1 fruit fly cellular context compared by ENCODE assay signal in genomic region chrX:2298708-2299370, dm6.
A peak's percentile ranks its signal among the peaks of the same experiment; 100 is the strongest.
TF ChIP-seq lines count a peak whose summit lies in the region.

No protein-coding gene starts in this region.

TF ChIP-seq in whole organism, embryonic, 481 proteins besides CTCF, POLR2A, EP300 and RAD21 (continued from another document and continues in another):
- TF ChIP-seq lov (optimal IDR thresholded peaks at IDR 0.05; lab: Kevin White, UChicago) (no peak), lov (GFP tag; IDR thresholded peaks at IDR 0.05; lab: Robert Waterston, UW) (peak; percentile 91), Sry-δ (GFP tag; optimal IDR thresholded peaks at IDR 0.05; lab: Kevin White, UChicago) (peak; percentile 34), CG30020 (tag; optimal IDR thresholded peaks at IDR 0.05; lab: Kevin White, UChicago) (peak; percentile 56), Nf-YB (GFP tag; optimal IDR thresholded peaks at IDR 0.05; lab: Kevin White, UChicago) (peak; percentile 75), repo (GFP tag; optimal IDR thresholded peaks at IDR 0.05; lab: Kevin White, UChicago) (peak; percentile 65), Ptx1 (GFP tag; IDR thresholded peaks at IDR 0.05; lab: Robert Waterston, UW) (peak; percentile 77), Dip2 (GFP tag; IDR thresholded peaks at IDR 0.05; lab: Robert Waterston, UW) (no peak), CG2199 (GFP tag; IDR thresholded peaks at IDR 0.05; lab: Robert Waterston, UW) (peak; percentile 93), gro (GFP tag; optimal IDR thresholded peaks at IDR 0.05; lab: Kevin White, UChicago) (peak; percentile 12), Trl (optimal IDR thresholded peaks at IDR 0.05; lab: Kevin White, UChicago) (no peak), Trl (GFP tag; optimal IDR thresholded peaks at IDR 0.05; lab: Kevin White, UChicago) (peak; percentile 85), CG11456 (GFP tag; IDR thresholded peaks at IDR 0.05; lab: Robert Waterston, UW) (no peak), bigmax (GFP tag; optimal IDR thresholded peaks at IDR 0.05; lab: Kevin White, UChicago) (no peak), CG4282 (GFP tag; optimal IDR thresholded peaks at IDR 0.05; lab: Kevin White, UChicago) (no peak), CG17186 (GFP tag; optimal IDR thresholded peaks at IDR 0.05; lab: Kevin White, UChicago) (peak; percentile 68), schlank (tag; optimal IDR thresholded peaks at IDR 0.05; lab: Kevin White, UChicago) (peak; percentile 3), ato (GFP tag; IDR thresholded peaks at IDR 0.05; lab: Robert Waterston, UW; ENCODE audit: partially characterized antibody) (no peak), grn (GFP tag; optimal IDR thresholded peaks at IDR 0.05; lab: Kevin White, UChicago) (peak; percentile 46), jing (GFP tag; optimal IDR thresholded peaks at IDR 0.05; lab: Kevin White, UChicago) (peak; percentile 67), CG8359 (GFP tag; optimal IDR thresholded peaks at IDR 0.05; lab: Kevin White, UChicago; ENCODE audit: borderline replicate concordance) (peak; percentile 69), sima (GFP tag; optimal IDR thresholded peaks at IDR 0.05; lab: Kevin White, UChicago) (peak; percentile 5), lola (GFP tag; optimal IDR thresholded peaks at IDR 0.05; lab: Kevin White, UChicago) (peak in 1 of 3 experiments; percentile 87), org-1 (GFP tag; optimal IDR thresholded peaks at IDR 0.05; lab: Kevin White, UChicago) (peak; percentile 80), CG14014 (GFP tag; IDR thresholded peaks at IDR 0.05; lab: Robert Waterston, UW) (peak; percentile 53; the same call in 1 of the 2 replicates), crol (GFP tag; IDR thresholded peaks at IDR 0.05; lab: Robert Waterston, UW) (peak; percentile 61), CG11696 (GFP tag; IDR thresholded peaks at IDR 0.05; lab: Robert Waterston, UW) (peak; percentile 26; the same call in 1 of the 2 replicates), CkIIα-i1 (GFP tag; IDR thresholded peaks at IDR 0.05; lab: Robert Waterston, UW) (no peak), unc-4 (GFP tag; IDR thresholded peaks at IDR 0.05; lab: Robert Waterston, UW; ENCODE audit: partially characterized antibody) (no peak), MESR4 (GFP tag; optimal IDR thresholded peaks at IDR 0.05; lab: Kevin White, UChicago) (peak; percentile 25), CG1832 (GFP tag; optimal IDR thresholded peaks at IDR 0.05; lab: Kevin White, UChicago) (no peak), bcd (GFP tag; optimal IDR thresholded peaks at IDR 0.05; lab: Kevin White, UChicago) (peak; percentile 58), CG6765 (GFP tag; optimal IDR thresholded peaks at IDR 0.05; lab: Kevin White, UChicago) (no peak), CG43689 (GFP tag; IDR thresholded peaks at IDR 0.05; lab: Robert Waterston, UW) (peak; percentile 72), Mad (GFP tag; optimal IDR thresholded peaks at IDR 0.05; lab: Kevin White, UChicago) (peak; percentile 70), CG6175 (GFP tag; IDR thresholded peaks at IDR 0.05; lab: Robert Waterston, UW) (no peak), row (GFP tag; IDR thresholded peaks at IDR 0.05; lab: Robert Waterston, UW) (peak; percentile 90), CG12104 (GFP tag; optimal IDR thresholded peaks at IDR 0.05; lab: Kevin White, UChicago) (peak; percentile 43), CG15269 (tag; optimal IDR thresholded peaks at IDR 0.05; lab: Kevin White, UChicago) (peak; percentile 76), sr (GFP tag; IDR thresholded peaks at IDR 0.05; lab: Robert Waterston, UW) (peak; percentile 70; the same call in 2 of the 3 replicates), CG7271 (tag; optimal IDR thresholded peaks at IDR 0.05; lab: Kevin White, UChicago) (peak; percentile 68), CG12744 (GFP tag; optimal IDR thresholded peaks at IDR 0.05; lab: Kevin White, UChicago) (peak; percentile 49), GATAe (GFP tag; conservative IDR thresholded peaks at IDR 0.05; lab: Robert Waterston, UW) (no peak), CG14441 (GFP tag; IDR thresholded peaks at IDR 0.05; lab: Robert Waterston, UW) (peak; percentile 73), Sry-β (GFP tag; optimal IDR thresholded peaks at IDR 0.05; lab: Kevin White, UChicago) (peak; percentile 26), emc (GFP tag; optimal IDR thresholded peaks at IDR 0.05; lab: Kevin White, UChicago) (peak; percentile 10), NC2α (GFP tag; optimal IDR thresholded peaks at IDR 0.05; lab: Kevin White, UChicago) (peak; percentile 79), CG3726 (GFP tag; IDR thresholded peaks at IDR 0.05; lab: Robert Waterston, UW) (0 out of 3 replicates have a peak, but pooled peaks have one; percentile 56), zen2 (GFP tag; IDR thresholded peaks at IDR 0.05; lab: Robert Waterston, UW; ENCODE audit: partially characterized antibody) (no peak), wek (GFP tag; optimal IDR thresholded peaks at IDR 0.05; lab: Kevin White, UChicago) (peak; percentile 73), btn (GFP tag; optimal IDR thresholded peaks at IDR 0.05; lab: Kevin White, UChicago) (peak; percentile 81), Lpt (GFP tag; optimal IDR thresholded peaks at IDR 0.05; lab: Kevin White, UChicago) (no peak), CG4820 (GFP tag; optimal IDR thresholded peaks at IDR 0.05; lab: Kevin White, UChicago) (peak; percentile 100), Sox100B (GFP tag; optimal IDR thresholded peaks at IDR 0.05; lab: Kevin White, UChicago) (peak; percentile 71), CG16779 (GFP tag; IDR thresholded peaks at IDR 0.05; lab: Robert Waterston, UW) (no peak), CG3407 (GFP tag; optimal IDR thresholded peaks at IDR 0.05; lab: Kevin White, UChicago) (peak; percentile 83), CG13894 (tag; optimal IDR thresholded peaks at IDR 0.05; lab: Kevin White, UChicago) (no peak), da (GFP tag; optimal IDR thresholded peaks at IDR 0.05; lab: Kevin White, UChicago) (peak; percentile 7), H2.0 (GFP tag; IDR thresholded peaks at IDR 0.05; lab: Robert Waterston, UW) (peak; percentile 85), run (tag; optimal IDR thresholded peaks at IDR 0.05; lab: Kevin White, UChicago) (peak; percentile 74), CG2116 (GFP tag; optimal IDR thresholded peaks at IDR 0.05; lab: Kevin White, UChicago) (peak; percentile 28), fru (optimal IDR thresholded peaks at IDR 0.05; lab: Kevin White, UChicago) (no peak), Doc2 (GFP tag; IDR thresholded peaks at IDR 0.05; lab: Robert Waterston, UW) (no peak), dimm (GFP tag; IDR thresholded peaks at IDR 0.05; lab: Robert Waterston, UW) (peak; percentile 58; the same call in 1 of the 2 replicates), CG17359 (tag; optimal IDR thresholded peaks at IDR 0.05; lab: Kevin White, UChicago) (peak; percentile 84), CG7357 (GFP tag; IDR thresholded peaks at IDR 0.05; lab: Robert Waterston, UW) (no peak), tll (GFP tag; optimal IDR thresholded peaks at IDR 0.05; lab: Kevin White, UChicago) (peak in 1 of 2 experiments; percentile 75), Nf-YC (tag; optimal IDR thresholded peaks at IDR 0.05; lab: Kevin White, UChicago) (no peak), CG7745 (tag; optimal IDR thresholded peaks at IDR 0.05; lab: Kevin White, UChicago) (peak; percentile 62), Optix (GFP tag; IDR thresholded peaks at IDR 0.05; lab: Robert Waterston, UW) (peak; percentile 90), CG18764 (GFP tag; optimal IDR thresholded peaks at IDR 0.05; lab: Kevin White, UChicago) (peak; percentile 66), CG16863 (GFP tag; optimal IDR thresholded peaks at IDR 0.05; lab: Kevin White, UChicago) (peak; percentile 81), kah (GFP tag; optimal IDR thresholded peaks at IDR 0.05; lab: Kevin White, UChicago) (peak; percentile 40), HmgD (GFP tag; optimal IDR thresholded peaks at IDR 0.05; lab: Kevin White, UChicago) (peak; percentile 64), ftz-f1 (GFP tag; optimal IDR thresholded peaks at IDR 0.05; lab: Kevin White, UChicago) (no peak), tap (tag; optimal IDR thresholded peaks at IDR 0.05; lab: Kevin White, UChicago) (peak; percentile 84), CG32772 (GFP tag; IDR thresholded peaks at IDR 0.05; lab: Robert Waterston, UW) (peak; percentile 74), insv (GFP tag; optimal IDR thresholded peaks at IDR 0.05; lab: Kevin White, UChicago) (no peak), pho (GFP tag; optimal IDR thresholded peaks at IDR 0.05; lab: Kevin White, UChicago) (no peak), Hand (GFP tag; optimal IDR thresholded peaks at IDR 0.05; lab: Kevin White, UChicago) (no peak), CG1602 (GFP tag; optimal IDR thresholded peaks at IDR 0.05; lab: Kevin White, UChicago) (peak; percentile 83), tin (GFP tag; optimal IDR thresholded peaks at IDR 0.05; lab: Kevin White, UChicago) (peak; percentile 80), ap (GFP tag; IDR thresholded peaks at IDR 0.05; lab: Robert Waterston, UW) (peak; percentile 77), CG12391 (tag; optimal IDR thresholded peaks at IDR 0.05; lab: Kevin White, UChicago) (peak; percentile 91), Pdp1 (GFP tag; optimal IDR thresholded peaks at IDR 0.05; lab: Kevin White, UChicago) (peak; percentile 76 to 79), MTF-1 (GFP tag; optimal IDR thresholded peaks at IDR 0.05; lab: Kevin White, UChicago; ENCODE audit: borderline replicate concordance) (peak; percentile 66), CG2889 (GFP tag; IDR thresholded peaks at IDR 0.05; lab: Robert Waterston, UW) (no peak), Ets97D (GFP tag; optimal IDR thresholded peaks at IDR 0.05; lab: Kevin White, UChicago) (peak; percentile 36), CG31388 (GFP tag; optimal IDR thresholded peaks at IDR 0.05; lab: Kevin White, UChicago) (peak; percentile 11), MBD-R2 (GFP tag; IDR thresholded peaks at IDR 0.05; lab: Robert Waterston, UW) (0 out of 2 replicates have a peak, but pooled peaks have one; percentile 13), Poxn (GFP tag; IDR thresholded peaks at IDR 0.05; lab: Robert Waterston, UW) (no peak), eve (GFP tag; optimal IDR thresholded peaks at IDR 0.05; lab: Kevin White, UChicago) (peak; percentile 54 to 95), CG8765 (GFP tag; IDR thresholded peaks at IDR 0.05; lab: Robert Waterston, UW) (peak; percentile 73), onecut (GFP tag; IDR thresholded peaks at IDR 0.05; lab: Robert Waterston, UW) (peak; percentile 76), CG12155 (GFP tag; optimal IDR thresholded peaks at IDR 0.05; lab: Kevin White, UChicago) (peak; percentile 59), CG2678 (tag; optimal IDR thresholded peaks at IDR 0.05; lab: Kevin White, UChicago) (peak; percentile 74), CG3065 (GFP tag; optimal IDR thresholded peaks at IDR 0.05; lab: Kevin White, UChicago) (peak; percentile 65), Rfx (GFP tag; IDR thresholded peaks at IDR 0.05; lab: Robert Waterston, UW) (peak; percentile 50; the same call in 1 of the 2 replicates), fd102C (GFP tag; optimal IDR thresholded peaks at IDR 0.05; lab: Kevin White, UChicago) (peak; percentile 90), sens (GFP tag; lab: Kevin White, UChicago) (peak; percentile 99), CG9609 (GFP tag; optimal IDR thresholded peaks at IDR 0.05; lab: Kevin White, UChicago) (peak; percentile 58), usp (GFP tag; optimal IDR thresholded peaks at IDR 0.05; lab: Kevin White, UChicago) (no peak), ems (GFP tag; optimal IDR thresholded peaks at IDR 0.05; lab: Kevin White, UChicago) (peak; percentile 72), Side (GFP tag; optimal IDR thresholded peaks at IDR 0.05; lab: Kevin White, UChicago) (peak; percentile 87), abd-A (tag; optimal IDR thresholded peaks at IDR 0.05; lab: Kevin White, UChicago) (no peak), lab (GFP tag; optimal IDR thresholded peaks at IDR 0.05; lab: Kevin White, UChicago) (peak; percentile 74), PHDP (tag; optimal IDR thresholded peaks at IDR 0.05; lab: Kevin White, UChicago) (peak; percentile 80), yki (optimal IDR thresholded peaks at IDR 0.05; lab: Kevin White, UChicago) (peak; percentile 11), nau (GFP tag; optimal IDR thresholded peaks at IDR 0.05; lab: Kevin White, UChicago) (peak; percentile 70), CG30403 (GFP tag; optimal IDR thresholded peaks at IDR 0.05; lab: Kevin White, UChicago) (peak; percentile 78), scrt (GFP tag; optimal IDR thresholded peaks at IDR 0.05; lab: Kevin White, UChicago) (peak; percentile 45), CG13624 (GFP tag; optimal IDR thresholded peaks at IDR 0.05; lab: Kevin White, UChicago) (no peak), pros (GFP tag; optimal IDR thresholded peaks at IDR 0.05; lab: Kevin White, UChicago) (peak; percentile 78), Med (GFP tag; lab: Kevin White, UChicago) (peak; percentile 97), pnt (GFP tag; optimal IDR thresholded peaks at IDR 0.05; lab: Kevin White, UChicago) (peak; percentile 77), sob (GFP tag; IDR thresholded peaks at IDR 0.05; lab: Robert Waterston, UW) (peak; percentile 62; the same call in 1 of the 2 replicates), hth (optimal IDR thresholded peaks at IDR 0.05; lab: Kevin White, UChicago) (no peak), TFAM (GFP tag; optimal IDR thresholded peaks at IDR 0.05; lab: Kevin White, UChicago) (peak; percentile 58), aop (GFP tag; IDR thresholded peaks at IDR 0.05; lab: Robert Waterston, UW) (0 out of 2 replicates have a peak, but pooled peaks have one; percentile 50), klu (GFP tag; IDR thresholded peaks at IDR 0.05; lab: Robert Waterston, UW) (no peak), Camta (GFP tag; optimal IDR thresholded peaks at IDR 0.05; lab: Kevin White, UChicago) (peak; percentile 84), exex (tag; optimal IDR thresholded peaks at IDR 0.05; lab: Kevin White, UChicago) (no peak), ewg (GFP tag; optimal IDR thresholded peaks at IDR 0.05; lab: Kevin White, UChicago) (peak; percentile 78), Abd-B (GFP tag; optimal IDR thresholded peaks at IDR 0.05; lab: Kevin White, UChicago) (peak; percentile 64), gsb-n (tag; optimal IDR thresholded peaks at IDR 0.05; lab: Kevin White, UChicago) (peak; percentile 91), CG10462 (GFP tag; optimal IDR thresholded peaks at IDR 0.05; lab: Kevin White, UChicago) (peak; percentile 60), sna (GFP tag; IDR thresholded peaks at IDR 0.05; lab: Robert Waterston, UW; ENCODE audit: partially characterized antibody) (no peak), CG10321 (GFP tag; IDR thresholded peaks at IDR 0.05; lab: Robert Waterston, UW) (0 out of 2 replicates have a peak, but pooled peaks have one; percentile 24), ssp (GFP tag; IDR thresholded peaks at IDR 0.05; lab: Robert Waterston, UW) (peak; percentile 51; the same call in 1 of the 2 replicates), CG15601 (tag; optimal IDR thresholded peaks at IDR 0.05; lab: Kevin White, UChicago) (peak; percentile 88), stc (GFP tag; IDR thresholded peaks at IDR 0.05; lab: Robert Waterston, UW) (peak; percentile 83), zen (tag; optimal IDR thresholded peaks at IDR 0.05; lab: Kevin White, UChicago) (peak; percentile 89)
